Worm (Caenorhabditis elegans) whole organism, L1 larva: Measurements from ENCODE around the gene F39F10.4.
A peak's percentile ranks its signal among the peaks of the same experiment; 100 is the strongest.

Source experiments
- ceh-82 ChIP-seq, 3 experiments: fragments of 150-350 bp in 1 of 3; sonication (generic microtip) in 2 of 3; optimal IDR thresholded peaks; 2 replicates each; lab custom pipeline; 2014 to 2017; ENCODE audit warnings: missing biosample characterization in 3 of 3, missing genetic modification characterization in 3 of 3
- nhr-84 ChIP-seq: sonication (generic microtip); optimal IDR thresholded peaks from 2 replicates; lab custom pipeline; 2017; ENCODE audit warnings: missing biosample characterization, missing genetic modification characterization
- pag-3 ChIP-seq: sonication (generic microtip); optimal IDR thresholded peaks from 2 replicates; lab custom pipeline; 2017; ENCODE audit warnings: missing genetic modification characterization, mild to moderate bottlenecking, missing compliant biosample characterization, antibody characterized with exemption, borderline replicate concordance; ENCODE audit not compliant: insufficient read depth
- sox-4 ChIP-seq: sonication (generic microtip); optimal IDR thresholded peaks from 2 replicates; lab custom pipeline; 2016; ENCODE audit warnings: missing genetic modification characterization, missing compliant biosample characterization
- vab-15 ChIP-seq: sonication (generic microtip); optimal IDR thresholded peaks from 2 replicates; lab custom pipeline; 2017; ENCODE audit warnings: missing genotype, mild to moderate bottlenecking, missing genetic modification characterization, missing compliant biosample characterization

DNA sequence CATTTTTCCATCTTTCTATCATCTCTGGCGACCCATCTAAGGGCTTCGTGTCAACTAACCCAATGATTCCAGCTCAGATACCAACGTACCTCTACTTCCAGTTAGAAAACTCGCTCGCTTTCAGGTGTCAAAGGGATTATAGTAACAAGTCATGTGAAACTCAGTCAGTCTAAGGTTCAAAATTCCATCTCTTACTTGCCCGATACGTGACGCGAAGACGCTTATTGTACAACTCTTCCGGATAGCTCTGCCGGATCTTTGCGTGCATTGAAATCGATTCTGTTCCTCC, 26.8 kb upstream of the F39F10.4 start:
- TF ChIP-seq vab-15 = no peak
- no peak for TF ChIP-seq nhr-84 (tag; lab: Kevin White, UChicago)
- peak in 1 of 3 experiments; percentile 20 for TF ChIP-seq ceh-82 (tag; optimal IDR thresholded peaks at IDR 0.05; lab: Kevin White, UChicago)
- no peak for TF ChIP-seq pag-3 (tag; lab: Kevin White, UChicago)
- no peak for TF ChIP-seq sox-4 (tag; lab: Kevin White, UChicago)
